Fruit fly (Drosophila melanogaster) whole organism, embryonic: ENCODE measurements around the gene CG32278.

Experiments
- BEAF-32 ChIP-seq: fragments of 200-800 bp; sonication (Bioruptor generic); optimal IDR thresholded peaks from 3 replicates; lab custom pipeline; 2017; ENCODE audit warnings: missing biosample characterization, missing genetic modification characterization, mild to moderate bottlenecking, moderate library complexity, missing genetic modification reagents
- BtbVII ChIP-seq: fragments of 200-800 bp; sonication (Bioruptor generic); optimal IDR thresholded peaks from 3 replicates; lab custom pipeline; 2017; ENCODE audit warnings: missing biosample characterization, mild to moderate bottlenecking, missing genetic modification characterization
- CG10274 ChIP-seq: fragments of 200-800 bp; sonication (Bioruptor generic); optimal IDR thresholded peaks from 3 replicates; lab custom pipeline; 2017; ENCODE audit warnings: missing biosample characterization, mild to moderate bottlenecking, missing genetic modification characterization
- CG12659 ChIP-seq: fragments of 200-800 bp; sonication (Bioruptor generic); optimal IDR thresholded peaks from 3 replicates; lab custom pipeline; 2017; ENCODE audit warnings: mild to moderate bottlenecking, missing biosample characterization, missing genetic modification reagents, missing genetic modification characterization
- CG12942 ChIP-seq: fragments of 200-800 bp; sonication (Bioruptor generic); optimal IDR thresholded peaks from 3 replicates; lab custom pipeline; 2016; ENCODE audit warnings: missing biosample characterization, missing genetic modification characterization
- CG18262 ChIP-seq: fragments of 200-800 bp; optimal IDR thresholded peaks from 3 replicates; lab custom pipeline; 2019; ENCODE audit warnings: missing biosample characterization, mild to moderate bottlenecking, missing genetic modification characterization, moderate library complexity
- CG18764 ChIP-seq: fragments of 200-800 bp; sonication (Bioruptor generic); optimal IDR thresholded peaks from 3 replicates; lab custom pipeline; 2016; ENCODE audit warnings: missing biosample characterization, missing genetic modification characterization
- CG2202 ChIP-seq: fragments of 200-800 bp; sonication (Bioruptor generic); optimal IDR thresholded peaks from 2 replicates; lab custom pipeline; 2018; ENCODE audit warnings: missing biosample characterization, mild to moderate bottlenecking, missing genetic modification characterization
- CG2678 ChIP-seq: fragments of 200-800 bp; sonication (Bioruptor generic); optimal IDR thresholded peaks from 3 replicates; lab custom pipeline; 2019; ENCODE audit warnings: missing biosample characterization, mild to moderate bottlenecking, missing genetic modification characterization, moderate library complexity
- CG30431 ChIP-seq: fragments of 200-800 bp; sonication (Bioruptor generic); optimal IDR thresholded peaks from 2 replicates; lab custom pipeline; 2017; ENCODE audit warnings: missing biosample characterization, missing genetic modification characterization
- CG3065 ChIP-seq: fragments of 200-800 bp; sonication (Bioruptor generic); optimal IDR thresholded peaks from 2 replicates; lab custom pipeline; 2016; ENCODE audit warnings: missing biosample characterization, missing genetic modification characterization
- CG34422 ChIP-seq: fragments of 200-800 bp; sonication (Bioruptor generic); IDR thresholded peaks from 3 replicates; pipeline ENCODE4 v1.3.6; 2022; ENCODE audit warnings: missing biosample characterization, missing genetic modification characterization
- CG3847 ChIP-seq: fragments of 200-800 bp; sonication (Bioruptor generic); IDR thresholded peaks from 2 replicates; pipeline ENCODE4 v1.3.6; 2022; ENCODE audit warnings: missing biosample characterization, missing genetic modification characterization
- CG6175 ChIP-seq: fragments of 200-800 bp; sonication (Bioruptor generic); IDR thresholded peaks from 3 replicates; pipeline ENCODE4 v1.3.6; 2022; ENCODE audit warnings: missing biosample characterization, missing genetic modification characterization
- CG7271 ChIP-seq: fragments of 200-800 bp; sonication (Bioruptor generic); optimal IDR thresholded peaks from 2 replicates; lab custom pipeline; 2018; ENCODE audit warnings: missing biosample characterization, mild to moderate bottlenecking, missing genetic modification characterization, moderate library complexity
- CG9437 ChIP-seq: fragments of 200-800 bp; sonication (Bioruptor generic); optimal IDR thresholded peaks from 2 replicates; lab custom pipeline; 2018; ENCODE audit warnings: missing biosample characterization, mild to moderate bottlenecking, missing genetic modification characterization
- CG9817 ChIP-seq: fragments of 200-800 bp; sonication (Bioruptor generic); optimal IDR thresholded peaks from 2 replicates; lab custom pipeline; 2018; ENCODE audit warnings: missing biosample characterization, mild to moderate bottlenecking, missing genetic modification characterization, moderate library complexity
- CoRest ChIP-seq: fragments of 200-800 bp; sonication (Bioruptor generic); optimal IDR thresholded peaks from 3 replicates; lab custom pipeline; 2018; ENCODE audit warnings: missing biosample characterization, mild to moderate bottlenecking, missing genetic modification characterization, moderate library complexity
- CrebB ChIP-seq: fragments of 200-800 bp; sonication (Bioruptor generic); optimal IDR thresholded peaks from 3 replicates; lab custom pipeline; 2018; ENCODE audit warnings: missing biosample characterization, mild to moderate bottlenecking, missing genetic modification characterization
- Dbx ChIP-seq: fragments of 200-800 bp; sonication (Bioruptor generic); IDR thresholded peaks from 3 replicates; pipeline ENCODE4 v1.3.6; 2022; ENCODE audit warnings: missing biosample characterization, missing genetic modification characterization
- Ets97D ChIP-seq: fragments of 200-800 bp; sonication (Bioruptor generic); optimal IDR thresholded peaks from 3 replicates; lab custom pipeline; 2016; ENCODE audit warnings: missing biosample characterization, missing genetic modification characterization
- HLH4C ChIP-seq: fragments of 200-800 bp; sonication (Bioruptor generic); IDR thresholded peaks from 3 replicates; pipeline ENCODE4 v1.3.6; 2022; ENCODE audit warnings: missing biosample characterization, missing genetic modification characterization; ENCODE audit not compliant: partially characterized antibody
- Hmx ChIP-seq: fragments of 200-800 bp; sonication (Bioruptor generic); optimal IDR thresholded peaks from 2 replicates; lab custom pipeline; 2016; ENCODE audit warnings: missing biosample characterization, missing genetic modification characterization
- MBD-R2 ChIP-seq: fragments of 200-800 bp; sonication (Bioruptor generic); IDR thresholded peaks from 2 replicates; pipeline ENCODE4 v1.3.6; 2022; ENCODE audit warnings: missing biosample characterization, missing genetic modification characterization
- NFAT ChIP-seq: fragments of 200-800 bp; sonication (Bioruptor generic); IDR thresholded peaks from 2 replicates; pipeline ENCODE4 v1.3.6; 2022; ENCODE audit warnings: missing biosample characterization, missing genetic modification characterization
- Pdp1 ChIP-seq, 2 experiments: fragments of 200-800 bp; sonication (Bioruptor generic); optimal IDR thresholded peaks; 3 replicates each; lab custom pipeline; 2016; ENCODE audit warnings: missing biosample characterization in 2 of 2, missing genetic modification characterization in 2 of 2, mild to moderate bottlenecking in 1 of 2, moderate library complexity in 1 of 2
- Sin3A ChIP-seq: fragments of >200 bp; optimal IDR thresholded peaks from 2 replicates; lab custom pipeline; 2018
- Stat92E ChIP-seq, 3 experiments: fragments of >200 bp in 2 of 3; fragments of 200-800 bp in 1 of 3; sonication (Bioruptor generic) in 1 of 3; optimal IDR thresholded peaks; 2 replicates each; lab custom pipeline; 2017 to 2019; ENCODE audit warnings: missing biosample characterization in 3 of 3, missing genetic modification characterization in 3 of 3, mild to moderate bottlenecking in 1 of 3, moderate library complexity in 1 of 3
- Vsx1 ChIP-seq: fragments of 200-800 bp; sonication (Bioruptor generic); optimal IDR thresholded peaks from 2 replicates; lab custom pipeline; 2017; ENCODE audit warnings: missing biosample characterization, mild to moderate bottlenecking, missing genetic modification characterization, missing genetic modification reagents
- YL-1 ChIP-seq: fragments of 200-800 bp; sonication (Bioruptor generic); optimal IDR thresholded peaks from 3 replicates; lab custom pipeline; 2017; ENCODE audit warnings: missing biosample characterization, mild to moderate bottlenecking, missing genetic modification characterization
- ase ChIP-seq: fragments of 200-800 bp; sonication (Bioruptor generic); IDR thresholded peaks from 3 replicates; pipeline ENCODE4 v1.3.6; 2022; ENCODE audit warnings: missing biosample characterization, missing genetic modification characterization
- bigmax ChIP-seq: fragments of 200-800 bp; sonication (Bioruptor generic); optimal IDR thresholded peaks from 2 replicates; lab custom pipeline; 2018; ENCODE audit warnings: missing biosample characterization, mild to moderate bottlenecking, missing genetic modification characterization
- cato ChIP-seq: fragments of 200-800 bp; sonication (Bioruptor generic); optimal IDR thresholded peaks from 2 replicates; lab custom pipeline; 2016; ENCODE audit warnings: missing biosample characterization, missing genetic modification characterization, borderline replicate concordance
- chm ChIP-seq: fragments of 200-800 bp; sonication (Bioruptor generic); IDR thresholded peaks from 2 replicates; pipeline ENCODE4 v1.3.6; 2022; ENCODE audit warnings: missing biosample characterization, missing genetic modification characterization
- crc ChIP-seq: fragments of 200-800 bp; sonication (Bioruptor generic); optimal IDR thresholded peaks from 2 replicates; lab custom pipeline; 2016; ENCODE audit warnings: missing biosample characterization, missing genetic modification characterization
- dan ChIP-seq: fragments of 200-800 bp; sonication (Bioruptor generic); IDR thresholded peaks from 2 replicates; pipeline ENCODE4 v1.3.6; 2022; ENCODE audit warnings: missing biosample characterization, missing genetic modification characterization
- disco-r ChIP-seq: fragments of 200-800 bp; sonication (Bioruptor generic); optimal IDR thresholded peaks from 2 replicates; lab custom pipeline; 2016; ENCODE audit warnings: missing biosample characterization, missing genetic modification characterization
- fd96Cb ChIP-seq: fragments of 200-800 bp; sonication (Bioruptor generic); optimal IDR thresholded peaks from 2 replicates; lab custom pipeline; 2018; ENCODE audit warnings: missing biosample characterization, mild to moderate bottlenecking, missing genetic modification characterization, moderate library complexity
- fru ChIP-seq: fragments of >200 bp; optimal IDR thresholded peaks from 2 replicates; lab custom pipeline; 2017
- fu2 ChIP-seq: fragments of 200-800 bp; sonication (Bioruptor generic); optimal IDR thresholded peaks from 2 replicates; lab custom pipeline; 2016; ENCODE audit warnings: missing biosample characterization, missing genetic modification characterization
- h ChIP-seq: fragments of >200 bp; optimal IDR thresholded peaks from 2 replicates; lab custom pipeline; 2017
- ind ChIP-seq: fragments of 200-800 bp; sonication (Bioruptor generic); optimal IDR thresholded peaks from 3 replicates; lab custom pipeline; 2016; ENCODE audit warnings: missing biosample characterization, missing genetic modification characterization
- nerfin-1 ChIP-seq: fragments of 200-800 bp; sonication (Bioruptor generic); optimal IDR thresholded peaks from 3 replicates; lab custom pipeline; 2019; ENCODE audit warnings: missing biosample characterization, mild to moderate bottlenecking, missing genetic modification characterization, moderate library complexity
- nmo ChIP-seq: fragments of 200-800 bp; sonication (Bioruptor generic); optimal IDR thresholded peaks from 2 replicates; lab custom pipeline; 2018; ENCODE audit warnings: missing biosample characterization, mild to moderate bottlenecking, missing genetic modification characterization, moderate library complexity
- oc ChIP-seq: fragments of 200-800 bp; sonication (Bioruptor generic); optimal IDR thresholded peaks from 2 replicates; lab custom pipeline; 2018; ENCODE audit warnings: missing biosample characterization, mild to moderate bottlenecking, missing genetic modification characterization, moderate library complexity
- onecut ChIP-seq: fragments of 200-800 bp; sonication (Bioruptor generic); IDR thresholded peaks from 2 replicates; pipeline ENCODE4 v1.3.6; 2022; ENCODE audit warnings: missing biosample characterization, missing genetic modification characterization
- peb ChIP-seq: fragments of 200-800 bp; sonication (Bioruptor generic); IDR thresholded peaks from 2 replicates; pipeline ENCODE4 v1.3.6; 2022; ENCODE audit warnings: missing biosample characterization, missing genetic modification characterization
- pnt ChIP-seq: fragments of 200-800 bp; sonication (Bioruptor generic); optimal IDR thresholded peaks from 3 replicates; lab custom pipeline; 2016; ENCODE audit warnings: missing biosample characterization, missing genetic modification characterization
- shn ChIP-seq: fragments of 200-800 bp; sonication (Bioruptor generic); optimal IDR thresholded peaks from 3 replicates; lab custom pipeline; 2016; ENCODE audit warnings: missing biosample characterization, missing genetic modification characterization
- sob ChIP-seq: fragments of 200-800 bp; sonication (Bioruptor generic); IDR thresholded peaks from 2 replicates; pipeline ENCODE4 v1.3.6; 2022; ENCODE audit warnings: missing biosample characterization, missing genetic modification characterization
- sqz ChIP-seq: fragments of 200-800 bp; sonication (Bioruptor generic); optimal IDR thresholded peaks from 3 replicates; lab custom pipeline; 2018; ENCODE audit warnings: missing biosample characterization, mild to moderate bottlenecking, missing genetic modification characterization
- ssp ChIP-seq: fragments of 200-800 bp; sonication (Bioruptor generic); IDR thresholded peaks from 2 replicates; pipeline ENCODE4 v1.3.6; 2022; ENCODE audit warnings: missing biosample characterization, missing genetic modification characterization
- tup ChIP-seq: fragments of 200-800 bp; sonication (Bioruptor generic); optimal IDR thresholded peaks from 2 replicates; lab custom pipeline; 2016; ENCODE audit warnings: missing biosample characterization, mild to moderate bottlenecking, missing genetic modification characterization, moderate library complexity

The CG32278 gene

dm6 chr3L:3218859-3219258 lies 49.8 kb downstream of the CG32278 start, which contains the start of the genes hob and nSMase (continued):
- TF ChIP-seq CoRest (tag; lab: Kevin White, UChicago): no peak
- no peak for TF ChIP-seq shn (GFP tag; lab: Kevin White, UChicago)
- TF ChIP-seq Sin3A: peak; percentile 54
- no peak for TF ChIP-seq CG9817 (tag; lab: Kevin White, UChicago)
- TF ChIP-seq CG34422: peak; percentile 7; the same call in 1 of the 3 replicates
- TF ChIP-seq fu2 (GFP tag; lab: Kevin White, UChicago): no peak
- TF ChIP-seq CG9437 (GFP tag; lab: Kevin White, UChicago): no peak
- no peak for TF ChIP-seq HLH4C (GFP tag; lab: Robert Waterston, UW)
- TF ChIP-seq nmo: peak; percentile 58
- TF ChIP-seq CG18764 (GFP tag; lab: Kevin White, UChicago): no peak
- peak; percentile 70 for TF ChIP-seq CG12659 (GFP tag; lab: Kevin White, UChicago)
- no peak for TF ChIP-seq Pdp1 (GFP tag; optimal IDR thresholded peaks at IDR 0.05; lab: Kevin White, UChicago)
- TF ChIP-seq CG3065: no peak
- no peak for TF ChIP-seq h
- TF ChIP-seq Ets97D: peak; percentile 59
- peak; percentile 69 for TF ChIP-seq MBD-R2
- TF ChIP-seq nerfin-1 (tag; lab: Kevin White, UChicago): no peak
- TF ChIP-seq NFAT (GFP tag; lab: Robert Waterston, UW): no peak
- no peak for TF ChIP-seq chm (GFP tag; lab: Robert Waterston, UW)
- TF ChIP-seq sqz (GFP tag; lab: Kevin White, UChicago): no peak
- peak; percentile 71 for TF ChIP-seq YL-1 (GFP tag; lab: Kevin White, UChicago)
- no peak for TF ChIP-seq CrebB (tag; lab: Kevin White, UChicago)
- TF ChIP-seq oc (tag; lab: Kevin White, UChicago): no peak
- no peak for TF ChIP-seq peb (GFP tag; lab: Robert Waterston, UW)
- TF ChIP-seq fd96Cb (tag; lab: Kevin White, UChicago): no peak
- peak; percentile 10 for TF ChIP-seq bigmax
- TF ChIP-seq fru (lab: Kevin White, UChicago): no peak
- TF ChIP-seq CG2678 (tag; lab: Kevin White, UChicago): no peak
- no peak for TF ChIP-seq BtbVII (GFP tag; lab: Kevin White, UChicago)
- TF ChIP-seq ase (GFP tag; lab: Robert Waterston, UW): no peak
- TF ChIP-seq pnt (GFP tag; lab: Kevin White, UChicago): no peak
- no peak for TF ChIP-seq dan (GFP tag; lab: Robert Waterston, UW)
- TF ChIP-seq Vsx1 (GFP tag; lab: Kevin White, UChicago): no peak
- TF ChIP-seq CG6175 (GFP tag; lab: Robert Waterston, UW): no peak
- TF ChIP-seq cato: no peak
- no peak for TF ChIP-seq disco-r (GFP tag; lab: Kevin White, UChicago)
- TF ChIP-seq CG2202 (tag; lab: Kevin White, UChicago): no peak
- TF ChIP-seq sob: no peak
- no peak for TF ChIP-seq CG12942 (GFP tag; lab: Kevin White, UChicago)
- no peak for TF ChIP-seq tup (GFP tag; lab: Kevin White, UChicago)
- no peak for TF ChIP-seq CG10274 (GFP tag; lab: Kevin White, UChicago)
- no peak for TF ChIP-seq onecut (GFP tag; lab: Robert Waterston, UW)
- peak; percentile 42 for TF ChIP-seq BEAF-32
- TF ChIP-seq CG30431: no peak
- no peak for TF ChIP-seq CG18262
- no peak for TF ChIP-seq crc (GFP tag; lab: Kevin White, UChicago)
- TF ChIP-seq Hmx: no peak
- peak; percentile 31; the same call in 1 of the 2 replicates for TF ChIP-seq CG3847 (GFP tag; lab: Robert Waterston, UW)
- peak in 1 of 3 experiments; percentile 40 for TF ChIP-seq Stat92E (GFP tag; optimal IDR thresholded peaks at IDR 0.05; lab: Kevin White, UChicago)
- no peak for TF ChIP-seq ssp (GFP tag; lab: Robert Waterston, UW)
- no peak for TF ChIP-seq Dbx (GFP tag; lab: Robert Waterston, UW)
- no peak for TF ChIP-seq CG7271
- no peak for TF ChIP-seq ind (GFP tag; lab: Kevin White, UChicago)
